Worm (Caenorhabditis elegans): ENCODE results near the gene exos-9.

DNA sequence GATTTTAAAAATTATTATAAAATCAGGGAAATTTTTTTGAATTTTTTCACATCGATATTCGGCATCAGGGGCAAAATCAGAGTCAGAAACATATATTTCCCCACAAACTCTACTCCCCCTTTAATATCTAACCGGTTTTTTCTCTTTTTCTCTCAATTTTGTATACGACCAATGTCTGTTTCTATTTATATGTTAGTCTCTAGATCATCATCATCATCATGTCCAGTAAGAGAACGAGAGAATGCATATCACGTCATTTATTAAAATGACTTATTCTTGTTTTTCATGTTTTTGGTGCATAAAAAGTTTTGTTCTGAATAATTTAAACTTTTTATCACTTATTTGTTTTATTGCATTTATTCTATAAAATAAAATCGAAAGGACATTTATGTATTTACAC, 45.3 kb downstream of the exos-9 start:
- no peak for TF ChIP-seq fos-1 (tag; optimal IDR thresholded peaks at IDR 0.05)
- no peak for TF ChIP-seq egl-27 (tag; optimal IDR thresholded peaks at IDR 0.05)
- no peak for TF ChIP-seq fkh-10 (GFP tag; optimal IDR thresholded peaks at IDR 0.05)
- TF ChIP-seq gei-8 (GFP tag; optimal IDR thresholded peaks at IDR 0.05), result no peak

Data from whole organism, L4 larva.